Worm (Caenorhabditis elegans) whole organism, young adult: Measurements from ENCODE around the gene doxa-1.

Experiments used
- ama-1 ChIP-seq, 3 experiments: fragments of 150-350 bp in 1 of 3; sonication (generic microtip) in 2 of 3; optimal IDR thresholded peaks; 2 replicates each; lab custom pipeline; 2014 to 2018; ENCODE audit warnings: missing biosample characterization in 2 of 3, missing genetic modification characterization in 2 of 3, missing genetic modification reagents in 2 of 3
- ccch-3 ChIP-seq: fragments of 200-800 bp; sonication (Bioruptor generic); optimal IDR thresholded peaks from 2 replicates; lab custom pipeline; 2018; ENCODE audit warnings: mild to moderate bottlenecking, missing genetic modification characterization, missing compliant biosample characterization
- egl-18 ChIP-seq: fragments of 200-800 bp; sonication (Bioruptor generic); IDR thresholded peaks from 2 replicates; pipeline ENCODE4 v1.3.6; 2022; ENCODE audit warnings: missing genetic modification reagents, missing genetic modification characterization, missing compliant biosample characterization
- egl-44 ChIP-seq: fragments of 200-800 bp; sonication (Bioruptor generic); IDR thresholded peaks from 2 replicates; pipeline ENCODE4 v1.3.6; 2022; ENCODE audit warnings: missing genetic modification reagents, missing genetic modification characterization, missing compliant biosample characterization
- hmg-1.2 ChIP-seq: fragments of 200-800 bp; sonication (Bioruptor generic); IDR thresholded peaks from 2 replicates; pipeline ENCODE4 v1.3.6; 2022; ENCODE audit warnings: missing genetic modification reagents, missing genetic modification characterization, missing compliant biosample characterization
- nhr-120 ChIP-seq: fragments of 200-800 bp; sonication (Bioruptor generic); IDR thresholded peaks from 2 replicates; pipeline ENCODE4 v1.3.6; 2022; ENCODE audit warnings: missing genetic modification characterization, missing compliant biosample characterization
- pbrm-1 ChIP-seq: fragments of 200-800 bp; sonication (Bioruptor generic); IDR thresholded peaks from 2 replicates; pipeline ENCODE4 v1.3.6; 2022; ENCODE audit warnings: missing genetic modification reagents, missing genetic modification characterization, missing compliant biosample characterization
- snpc-4 ChIP-seq, 5 experiments: fragments of 150-350 bp in 1 of 5; sonication (generic microtip) in 4 of 5; optimal IDR thresholded peaks; 2 replicates each; lab custom pipeline; 2014 to 2018; ENCODE audit warnings: missing genetic modification characterization in 5 of 5, missing biosample characterization in 3 of 5, antibody characterized with exemption in 2 of 5, mild to moderate bottlenecking in 2 of 5, missing compliant biosample characterization in 2 of 5, missing genotype in 2 of 5, moderate library complexity in 2 of 5, missing genetic modification reagents in 1 of 5
- unc-130 ChIP-seq: sonication (generic microtip); optimal IDR thresholded peaks from 2 replicates; lab custom pipeline; 2016; ENCODE audit warnings: missing genetic modification reagents, missing genetic modification characterization, missing compliant biosample characterization

ce11 chrIII:8628405-8628982 is 47.6 kb downstream of the doxa-1 start, which contains the start of the genes polk-1 and gpr-1:
- no peak for TF ChIP-seq unc-130 (GFP tag; lab: Kevin White, UChicago)
- no peak for TF ChIP-seq pbrm-1 (GFP tag; lab: Robert Waterston, UW)
- TF ChIP-seq ccch-3: no peak
- no peak for TF ChIP-seq egl-44
- TF ChIP-seq egl-18 (GFP tag; lab: Robert Waterston, UW): no peak
- no peak for TF ChIP-seq nhr-120 (GFP tag; lab: Robert Waterston, UW)
- TF ChIP-seq ama-1 (optimal IDR thresholded peaks at IDR 0.05; lab: Kevin White, UChicago): no peak
- TF ChIP-seq ama-1 (GFP tag; optimal IDR thresholded peaks at IDR 0.05; lab: Kevin White, UChicago): no peak
- no peak for TF ChIP-seq snpc-4 (GFP tag; optimal IDR thresholded peaks at IDR 0.05; lab: Kevin White, UChicago)
- no peak for TF ChIP-seq snpc-4 (tag; optimal IDR thresholded peaks at IDR 0.05; lab: Kevin White, UChicago)
- no peak; the same call in 1 of the 2 replicates for TF ChIP-seq hmg-1.2 (GFP tag; lab: Robert Waterston, UW)
